Worm (Caenorhabditis elegans): ENCODE data around the gene F41E6.8.
"Not testable (repeated sequence)": the region's sequence is repeated elsewhere in the genome, so short reads cannot be mapped to it uniquely, and the experiment has no call there.

Gene F41E6.8

DNA sequence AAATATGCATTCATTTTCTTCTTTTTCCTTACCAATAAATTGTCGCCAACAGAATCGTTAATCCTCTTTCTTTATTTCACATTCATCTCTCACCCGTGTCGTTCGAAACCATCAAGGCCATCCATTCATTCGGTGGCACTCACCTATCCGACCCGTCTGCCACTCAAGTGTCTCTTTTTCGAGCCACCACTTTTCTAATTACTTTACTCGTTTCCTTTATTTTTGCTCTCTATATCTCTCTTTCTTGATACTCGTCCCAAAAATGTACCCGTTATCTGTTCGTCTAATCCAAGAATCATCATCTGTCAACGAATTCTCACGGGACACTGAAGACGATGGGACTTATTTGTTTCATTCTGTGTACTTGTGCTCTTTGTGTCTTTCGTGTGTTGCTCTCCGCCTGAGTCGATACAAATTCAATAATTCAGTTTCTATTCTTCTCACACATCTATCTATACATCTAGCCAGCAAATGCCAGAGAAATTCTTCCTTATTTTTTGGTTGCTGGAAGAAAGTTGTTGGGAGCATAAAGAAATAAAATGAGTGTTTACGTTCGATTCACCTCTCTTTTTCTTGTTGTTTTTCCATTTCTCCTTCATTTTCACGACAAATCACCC lies 8.5 kb downstream of the F41E6.8 start:
- TF ChIP-seq zag-1 (tag; optimal IDR thresholded peaks at IDR 0.05) (no peak), sma-9 (GFP tag; optimal IDR thresholded peaks at IDR 0.05) (peak; percentile 10), sma-9 (tag; optimal IDR thresholded peaks at IDR 0.05) (no peak), ztf-4 (tag; optimal IDR thresholded peaks at IDR 0.05) (no peak)

ce11 chrV:8588079-8588478 lies 13.2 kb downstream of the F41E6.8 start, which contains the start of gene C10B5.3:
TSS of gene C10B5.3 (minus strand) at chrV:8588179.
- TF ChIP-seq Y55F3AM.14 (GFP tag; optimal IDR thresholded peaks at IDR 0.05) (no peak), nhr-23 (tag; optimal IDR thresholded peaks at IDR 0.05) (no peak), unc-55 (GFP tag; optimal IDR thresholded peaks at IDR 0.05) (no peak)

- TF ChIP-seq sma-9 (GFP tag; optimal IDR thresholded peaks at IDR 0.05) = peak; percentile 26
- no peak for TF ChIP-seq sma-9 (tag; optimal IDR thresholded peaks at IDR 0.05)
- TF ChIP-seq gmeb-1 (tag; optimal IDR thresholded peaks at IDR 0.05) = no peak
- TF ChIP-seq crh-2 (tag; optimal IDR thresholded peaks at IDR 0.05) = peak; percentile 17
- TF ChIP-seq fos-1 (tag; optimal IDR thresholded peaks at IDR 0.05) = peak; percentile 80
- TF ChIP-seq ztf-4 (tag; optimal IDR thresholded peaks at IDR 0.05) = no peak
Observed at ce11 chrV:8586920-8587319, 14.4 kb downstream of the F41E6.8 start.

DNA sequence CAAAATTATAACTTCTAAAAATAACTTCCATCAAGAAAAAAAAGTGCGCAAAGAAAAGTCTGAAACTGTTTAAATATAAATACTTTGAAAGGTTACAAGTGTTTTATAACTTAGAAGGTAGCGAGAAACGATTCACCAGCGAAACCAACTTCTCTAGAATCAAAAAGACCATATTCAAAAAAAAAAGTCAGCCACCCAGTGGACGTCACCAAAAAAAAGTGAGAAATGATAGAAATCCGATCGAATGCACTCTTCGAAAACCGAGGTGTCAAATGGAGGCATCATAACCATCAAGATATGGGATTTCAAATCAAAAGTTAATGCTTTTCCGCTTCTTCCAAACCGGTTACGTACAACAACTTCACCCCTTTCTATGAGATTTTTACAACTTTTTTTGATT lies 14.8 kb downstream of the F41E6.8 start:
- TF ChIP-seq elt-1 (tag; optimal IDR thresholded peaks at IDR 0.05) (no peak), dmd-4 (tag; optimal IDR thresholded peaks at IDR 0.05) (no peak), ama-1 (optimal IDR thresholded peaks at IDR 0.05) (no peak), nhr-10 (tag; optimal IDR thresholded peaks at IDR 0.05) (no peak), nhr-237 (tag; optimal IDR thresholded peaks at IDR 0.05) (no peak), snpc-4 (tag; optimal IDR thresholded peaks at IDR 0.05) (no peak), aly-2 (tag; optimal IDR thresholded peaks at IDR 0.05) (no peak), Y55F3AM.14 (GFP tag; optimal IDR thresholded peaks at IDR 0.05) (no peak), F13H6.1 (tag; optimal IDR thresholded peaks at IDR 0.05) (no peak), nhr-21 (tag; optimal IDR thresholded peaks at IDR 0.05) (no peak), ztf-1 (GFP tag; conservative IDR thresholded peaks at IDR 0.05) (no peak), lin-11 (tag; optimal IDR thresholded peaks at IDR 0.05) (no peak), nhr-6 (tag; optimal IDR thresholded peaks at IDR 0.05) (no peak), ZK546.5 (tag; optimal IDR thresholded peaks at IDR 0.05) (no peak), lin-13 (GFP tag; optimal IDR thresholded peaks at IDR 0.05) (no peak), C34F6.9 (tag; optimal IDR thresholded peaks at IDR 0.05) (no peak), nhr-23 (tag; optimal IDR thresholded peaks at IDR 0.05) (no peak), ztf-11 (tag; optimal IDR thresholded peaks at IDR 0.05) (no peak), egl-27 (tag; optimal IDR thresholded peaks at IDR 0.05) (no peak), unc-62 (GFP tag; optimal IDR thresholded peaks at IDR 0.05) (no peak)

DNA sequence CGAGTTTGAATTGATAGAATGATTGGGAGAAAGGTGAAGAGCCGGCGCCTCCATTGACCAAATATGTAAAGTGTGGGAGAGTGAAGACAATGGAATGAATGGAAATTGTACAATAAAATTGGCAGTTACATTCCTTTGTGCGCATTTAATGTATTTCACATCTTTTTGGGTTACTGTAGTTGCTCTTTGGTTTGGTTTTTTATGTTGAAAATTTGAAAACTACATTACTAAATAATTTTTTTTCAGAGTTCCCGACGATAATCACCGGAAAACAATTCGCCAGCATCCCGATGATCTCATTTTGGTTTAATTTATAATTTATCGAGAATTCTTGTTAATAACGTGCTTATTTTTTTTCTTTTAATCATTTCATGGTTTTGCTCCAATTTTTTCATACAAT lies 20.4 kb downstream of the F41E6.8 start, which contains the start of gene C10B5.1:
Gene C10B5.1, plus strand, starts transcription at position 301 of the 400 bp plus-strand sequence.
- TF ChIP-seq ama-1 (optimal IDR thresholded peaks at IDR 0.05) (no peak), gmeb-1 (tag; optimal IDR thresholded peaks at IDR 0.05) (no peak), nhr-237 (tag; optimal IDR thresholded peaks at IDR 0.05) (no peak), mdl-1 (tag; optimal IDR thresholded peaks at IDR 0.05) (no peak), Y55F3AM.14 (GFP tag; optimal IDR thresholded peaks at IDR 0.05) (no peak), nhr-129 (tag; optimal IDR thresholded peaks at IDR 0.05) (no peak), ceh-82 (tag; optimal IDR thresholded peaks at IDR 0.05) (no peak), egl-27 (tag; optimal IDR thresholded peaks at IDR 0.05) (no peak), aly-2 (tag; optimal IDR thresholded peaks at IDR 0.05) (no peak)

ce11 chrV:8574762-8575161 lies 26.6 kb downstream of the F41E6.8 start, which contains the start of gene F25G6.1:
TSS of gene F25G6.1 (plus strand) at chrV:8575062.
- not testable (repeated sequence) for TF ChIP-seq sma-3 (GFP tag; optimal IDR thresholded peaks at IDR 0.05); aly-2 (tag; optimal IDR thresholded peaks at IDR 0.05); zag-1 (tag; optimal IDR thresholded peaks at IDR 0.05)

Measured in whole organism, L2 larva.